Fruit fly (Drosophila melanogaster): ENCODE data around the gene CG11841.

The CG11841 gene

dm6 chr3R:29074001-29074609, 23.2 kb downstream of the CG11841 start (continued):
- TF ChIP-seq CG4854 (GFP tag; optimal IDR thresholded peaks at IDR 0.05): no peak
- TF ChIP-seq Poxn (GFP tag; IDR thresholded peaks at IDR 0.05): no peak
- no peak for TF ChIP-seq sim (GFP tag; IDR thresholded peaks at IDR 0.05)
- no peak for TF ChIP-seq dpn (GFP tag; optimal IDR thresholded peaks at IDR 0.05)
- no peak for TF ChIP-seq CG17612 (GFP tag; IDR thresholded peaks at IDR 0.05)
- TF ChIP-seq dan (GFP tag; IDR thresholded peaks at IDR 0.05): no peak
- no peak for TF ChIP-seq MESR4 (GFP tag; optimal IDR thresholded peaks at IDR 0.05)
- TF ChIP-seq CG31365 (tag; optimal IDR thresholded peaks at IDR 0.05): no peak
- TF ChIP-seq CG7271 (tag; optimal IDR thresholded peaks at IDR 0.05): no peak
- no peak for TF ChIP-seq fd3F (GFP tag; optimal IDR thresholded peaks at IDR 0.05)
- TF ChIP-seq NK7.1 (GFP tag; optimal IDR thresholded peaks at IDR 0.05): no peak
- TF ChIP-seq B-H2 (GFP tag; optimal IDR thresholded peaks at IDR 0.05): no peak
- peak; percentile 29 for TF ChIP-seq Blimp-1 (GFP tag; optimal IDR thresholded peaks at IDR 0.05)
- peak; percentile 38 for TF ChIP-seq CG34376 (GFP tag; optimal IDR thresholded peaks at IDR 0.05)
- peak; percentile 0 for TF ChIP-seq MTF-1 (GFP tag; optimal IDR thresholded peaks at IDR 0.05; ENCODE audit: borderline replicate concordance)

dm6 chr3R:29075631-29076398, 25.0 kb downstream of the CG11841 start:
- TF ChIP-seq ab (GFP tag; optimal IDR thresholded peaks at IDR 0.05) (no peak), E2f2 (GFP tag; IDR thresholded peaks at IDR 0.05) (no peak), CG4617 (GFP tag; optimal IDR thresholded peaks at IDR 0.05; ENCODE audit: borderline replicate concordance) (no peak), dysf (GFP tag; IDR thresholded peaks at IDR 0.05) (no peak), pnt (GFP tag; optimal IDR thresholded peaks at IDR 0.05) (no peak), kay (GFP tag; optimal IDR thresholded peaks at IDR 0.05) (no peak), tin (GFP tag; optimal IDR thresholded peaks at IDR 0.05) (no peak), Max (GFP tag; optimal IDR thresholded peaks at IDR 0.05) (no peak), CG14014 (GFP tag; IDR thresholded peaks at IDR 0.05) (0 out of 2 replicates have a peak, but pooled peaks have one; percentile 6), CG16863 (GFP tag; optimal IDR thresholded peaks at IDR 0.05) (no peak), nau (GFP tag; optimal IDR thresholded peaks at IDR 0.05) (no peak), CG10654 (GFP tag; optimal IDR thresholded peaks at IDR 0.05) (no peak), Neu2 (GFP tag; optimal IDR thresholded peaks at IDR 0.05; ENCODE audit: borderline replicate concordance) (no peak), Dp (GFP tag; optimal IDR thresholded peaks at IDR 0.05) (no peak), wdn (GFP tag; IDR thresholded peaks at IDR 0.05) (0 out of 2 replicates have a peak, but pooled peaks have one; percentile 20), salm (tag; optimal IDR thresholded peaks at IDR 0.05) (no peak), kah (GFP tag; optimal IDR thresholded peaks at IDR 0.05) (no peak), lov (optimal IDR thresholded peaks at IDR 0.05) (no peak), lov (GFP tag; IDR thresholded peaks at IDR 0.05) (no peak), CG12155 (GFP tag; optimal IDR thresholded peaks at IDR 0.05) (no peak), CG3407 (GFP tag; optimal IDR thresholded peaks at IDR 0.05) (no peak), CG34376 (GFP tag; optimal IDR thresholded peaks at IDR 0.05) (no peak), CG18764 (GFP tag; optimal IDR thresholded peaks at IDR 0.05) (no peak), CG11696 (GFP tag; IDR thresholded peaks at IDR 0.05) (peak; percentile 70), CG14860 (GFP tag; IDR thresholded peaks at IDR 0.05; ENCODE audit: partially characterized antibody) (no peak), Atf6 (GFP tag; IDR thresholded peaks at IDR 0.05) (no peak), Opbp (GFP tag; IDR thresholded peaks at IDR 0.05; ENCODE audit: partially characterized antibody) (no peak), CG7987 (GFP tag; optimal IDR thresholded peaks at IDR 0.05) (no peak), Awh (GFP tag; IDR thresholded peaks at IDR 0.05) (no peak), Stat92E (GFP tag; optimal IDR thresholded peaks at IDR 0.05) (no peak), CHES-1-like (GFP tag; optimal IDR thresholded peaks at IDR 0.05) (no peak), CG9797 (GFP tag; optimal IDR thresholded peaks at IDR 0.05) (no peak), D19A (tag; optimal IDR thresholded peaks at IDR 0.05) (no peak), jigr1 (GFP tag; IDR thresholded peaks at IDR 0.05) (no peak)
